Fruit fly (Drosophila melanogaster) whole organism, embryonic: ENCODE data around the gene CG17364.

Experiments used
- CG10147 ChIP-seq: fragments of 200-800 bp; sonication (Bioruptor generic); optimal IDR thresholded peaks from 2 replicates; lab custom pipeline; 2019; ENCODE audit warnings: missing biosample characterization, mild to moderate bottlenecking, missing genetic modification characterization, moderate library complexity
- CG11695 ChIP-seq: fragments of 200-800 bp; sonication (Bioruptor generic); IDR thresholded peaks from 3 replicates; pipeline ENCODE4 v1.3.6; 2022; ENCODE audit warnings: missing biosample characterization, missing genetic modification characterization
- CG11696 ChIP-seq: fragments of 200-800 bp; sonication (Bioruptor generic); IDR thresholded peaks from 2 replicates; pipeline ENCODE4 v1.3.6; 2022; ENCODE audit warnings: missing biosample characterization, missing genetic modification characterization
- CG12104 ChIP-seq: fragments of 200-800 bp; sonication (Bioruptor generic); optimal IDR thresholded peaks from 3 replicates; lab custom pipeline; 2016; ENCODE audit warnings: missing biosample characterization, missing genetic modification characterization
- CG1233 ChIP-seq: fragments of 200-800 bp; sonication (Bioruptor generic); optimal IDR thresholded peaks from 4 replicates; lab custom pipeline; 2018; ENCODE audit warnings: missing biosample characterization, mild to moderate bottlenecking, missing genetic modification characterization
- CG12769 ChIP-seq: fragments of 200-800 bp; sonication (Bioruptor generic); optimal IDR thresholded peaks from 2 replicates; lab custom pipeline; 2019; ENCODE audit warnings: missing biosample characterization, mild to moderate bottlenecking, missing genetic modification characterization, moderate library complexity
- CG15601 ChIP-seq: fragments of 200-800 bp; sonication (Bioruptor generic); optimal IDR thresholded peaks from 3 replicates; lab custom pipeline; 2019; ENCODE audit warnings: missing biosample characterization, mild to moderate bottlenecking, missing genetic modification characterization, moderate library complexity
- CG17359 ChIP-seq: fragments of 200-800 bp; sonication (Bioruptor generic); optimal IDR thresholded peaks from 3 replicates; lab custom pipeline; 2018; ENCODE audit warnings: missing biosample characterization, mild to moderate bottlenecking, missing genetic modification characterization, moderate library complexity
- CG17361 ChIP-seq: fragments of 200-800 bp; sonication (Bioruptor generic); IDR thresholded peaks from 3 replicates; pipeline ENCODE4 v1.3.6; 2022; ENCODE audit warnings: missing biosample characterization, missing genetic modification characterization
- CG17829 ChIP-seq: fragments of 200-800 bp; optimal IDR thresholded peaks from 2 replicates; lab custom pipeline; 2019; ENCODE audit warnings: missing biosample characterization, mild to moderate bottlenecking, missing genetic modification characterization, moderate library complexity
- CG3847 ChIP-seq: fragments of 200-800 bp; sonication (Bioruptor generic); IDR thresholded peaks from 2 replicates; pipeline ENCODE4 v1.3.6; 2022; ENCODE audit warnings: missing biosample characterization, missing genetic modification characterization
- CG6813 ChIP-seq: fragments of 200-800 bp; sonication (Bioruptor generic); optimal IDR thresholded peaks from 2 replicates; lab custom pipeline; 2017; ENCODE audit warnings: missing biosample characterization, missing genetic modification characterization, mild to moderate bottlenecking, moderate library complexity, missing genetic modification reagents
- CG8944 ChIP-seq: fragments of 200-800 bp; sonication (Bioruptor generic); optimal IDR thresholded peaks from 3 replicates; lab custom pipeline; 2016; ENCODE audit warnings: missing biosample characterization, missing genetic modification characterization
- CkIIα-i1 ChIP-seq: fragments of 200-800 bp; sonication (Bioruptor generic); IDR thresholded peaks from 2 replicates; pipeline ENCODE4 v1.3.6; 2022; ENCODE audit warnings: missing biosample characterization, missing genetic modification characterization
- D ChIP-seq, 2 experiments: fragments of 200-800 bp in 1 of 2; fragments of >200 bp in 1 of 2; sonication (Bioruptor generic) in 1 of 2; optimal IDR thresholded peaks; 2 replicates in 1 of 2; 3 replicates in 1 of 2; lab custom pipeline; 2017; ENCODE audit warnings: mild to moderate bottlenecking in 1 of 2, missing biosample characterization in 1 of 2, missing genetic modification characterization in 1 of 2, missing genetic modification reagents in 1 of 2
- Drgx ChIP-seq: fragments of 200-800 bp; sonication (Bioruptor generic); IDR thresholded peaks from 2 replicates; pipeline ENCODE4 v1.3.6; 2022; ENCODE audit warnings: missing biosample characterization, missing genetic modification characterization
- ERR ChIP-seq: fragments of 200-800 bp; sonication (Bioruptor generic); optimal IDR thresholded peaks from 2 replicates; lab custom pipeline; 2016; ENCODE audit warnings: missing biosample characterization, missing genetic modification characterization
- HLH3B ChIP-seq: fragments of 200-800 bp; sonication (Bioruptor generic); IDR thresholded peaks from 2 replicates; pipeline ENCODE4 v1.3.6; 2022; ENCODE audit warnings: missing biosample characterization, missing genetic modification characterization
- HmgZ ChIP-seq: fragments of 200-800 bp; sonication (Bioruptor generic); optimal IDR thresholded peaks from 2 replicates; lab custom pipeline; 2018; ENCODE audit warnings: missing biosample characterization, mild to moderate bottlenecking, missing genetic modification characterization
- Hmx ChIP-seq: fragments of 200-800 bp; sonication (Bioruptor generic); optimal IDR thresholded peaks from 2 replicates; lab custom pipeline; 2016; ENCODE audit warnings: missing biosample characterization, missing genetic modification characterization
- Hsf ChIP-seq: fragments of 200-800 bp; sonication (Bioruptor generic); optimal IDR thresholded peaks from 3 replicates; lab custom pipeline; 2016; ENCODE audit warnings: missing biosample characterization, missing genetic modification characterization
- NC2β ChIP-seq: fragments of 200-800 bp; sonication (Bioruptor generic); optimal IDR thresholded peaks from 2 replicates; lab custom pipeline; 2016; ENCODE audit warnings: missing biosample characterization, missing genetic modification characterization
- Neu2 ChIP-seq: fragments of 200-800 bp; sonication (Bioruptor generic); optimal IDR thresholded peaks from 3 replicates; lab custom pipeline; 2016; ENCODE audit warnings: missing biosample characterization, missing genetic modification characterization, borderline replicate concordance
- Spps ChIP-seq: fragments of 200-800 bp; sonication (Bioruptor generic); optimal IDR thresholded peaks from 2 replicates; lab custom pipeline; 2018; ENCODE audit warnings: missing biosample characterization, mild to moderate bottlenecking, missing genetic modification characterization
- abd-A ChIP-seq: fragments of 200-800 bp; sonication (Bioruptor generic); optimal IDR thresholded peaks from 3 replicates; lab custom pipeline; 2019; ENCODE audit warnings: missing biosample characterization, mild to moderate bottlenecking, missing genetic modification characterization, moderate library complexity
- ap ChIP-seq: fragments of 200-800 bp; sonication (Bioruptor generic); IDR thresholded peaks from 2 replicates; pipeline ENCODE4 v1.3.6; 2022; ENCODE audit warnings: missing biosample characterization, missing genetic modification characterization
- caup ChIP-seq: fragments of 200-800 bp; sonication (Bioruptor generic); optimal IDR thresholded peaks from 3 replicates; lab custom pipeline; 2017; ENCODE audit warnings: missing biosample characterization, mild to moderate bottlenecking, missing genetic modification characterization, moderate library complexity; ENCODE audit not compliant: severe bottlenecking
- chinmo ChIP-seq: fragments of 200-800 bp; sonication (Bioruptor generic); IDR thresholded peaks from 4 replicates; pipeline ENCODE4 v1.3.6; 2022; ENCODE audit warnings: missing biosample characterization, missing genetic modification characterization; ENCODE audit not compliant: partially characterized antibody
- danr ChIP-seq: fragments of 200-800 bp; sonication (Bioruptor generic); IDR thresholded peaks from 2 replicates; pipeline ENCODE4 v1.3.6; 2022; ENCODE audit warnings: missing biosample characterization, missing genetic modification characterization
- dati ChIP-seq: fragments of 200-800 bp; sonication (Bioruptor generic); IDR thresholded peaks from 2 replicates; pipeline ENCODE4 v1.3.6; 2022; ENCODE audit warnings: missing biosample characterization, missing genetic modification characterization
- dmrt99B ChIP-seq: fragments of 200-800 bp; sonication (Bioruptor generic); optimal IDR thresholded peaks from 2 replicates; lab custom pipeline; 2018; ENCODE audit warnings: missing biosample characterization, mild to moderate bottlenecking, missing genetic modification characterization, moderate library complexity
- gce ChIP-seq: fragments of 200-800 bp; sonication (Bioruptor generic); IDR thresholded peaks from 3 replicates; pipeline ENCODE4 v1.3.6; 2022; ENCODE audit warnings: missing biosample characterization, missing genetic modification characterization
- grau ChIP-seq: fragments of 200-800 bp; optimal IDR thresholded peaks from 3 replicates; lab custom pipeline; 2019; ENCODE audit warnings: missing biosample characterization, mild to moderate bottlenecking, missing genetic modification characterization, moderate library complexity
- grn ChIP-seq: fragments of 200-800 bp; sonication (Bioruptor generic); optimal IDR thresholded peaks from 3 replicates; lab custom pipeline; 2017; ENCODE audit warnings: missing biosample characterization, missing genetic modification characterization
- hb ChIP-seq: fragments of 200-800 bp; sonication (Bioruptor generic); IDR thresholded peaks from 3 replicates; pipeline ENCODE4 v1.3.6; 2022; ENCODE audit warnings: missing biosample characterization, missing genetic modification characterization; ENCODE audit not compliant: partially characterized antibody
- jumu ChIP-seq: fragments of 200-800 bp; sonication (Bioruptor generic); optimal IDR thresholded peaks from 3 replicates; lab custom pipeline; 2016; ENCODE audit warnings: missing biosample characterization, missing genetic modification characterization
- nerfin-2 ChIP-seq: fragments of 200-800 bp; sonication (Bioruptor generic); IDR thresholded peaks from 2 replicates; pipeline ENCODE4 v1.3.6; 2022; ENCODE audit warnings: missing biosample characterization, missing genetic modification characterization; ENCODE audit not compliant: partially characterized antibody
- nom ChIP-seq: fragments of 200-800 bp; sonication (Bioruptor generic); optimal IDR thresholded peaks from 2 replicates; lab custom pipeline; 2017; ENCODE audit warnings: missing biosample characterization, missing genetic modification characterization, mild to moderate bottlenecking, moderate library complexity, missing genetic modification reagents
- otp ChIP-seq: fragments of 200-800 bp; sonication (Bioruptor generic); IDR thresholded peaks from 3 replicates; pipeline ENCODE4, ENCODE4 v1.3.6; 2022; ENCODE audit warnings: missing biosample characterization, missing genetic modification characterization
- pan ChIP-seq, 4 experiments: fragments of >200 bp in 3 of 4; fragments of 200-800 bp in 1 of 4; sonication (Bioruptor generic) in 1 of 4; optimal IDR thresholded peaks in 3 of 4; IDR thresholded peaks in 1 of 4; 2 replicates each; pipeline versions ENCODE4 v1.3.6 to Lab custom; 2017 to 2022; ENCODE audit warnings: missing biosample characterization in 2 of 4, missing genetic modification characterization in 2 of 4, mixed read lengths in 1 of 4
- pita ChIP-seq: fragments of 200-800 bp; sonication (Bioruptor generic); optimal IDR thresholded peaks from 2 replicates; lab custom pipeline; 2017; ENCODE audit warnings: missing biosample characterization, mild to moderate bottlenecking, missing genetic modification characterization
- prd ChIP-seq, 3 experiments: fragments of >200 bp in 2 of 3; fragments of 200-800 bp in 1 of 3; sonication (Bioruptor generic) in 1 of 3; optimal IDR thresholded peaks in 2 of 3; IDR thresholded peaks in 1 of 3; 2 replicates in 2 of 3; 3 replicates in 1 of 3; pipeline versions ENCODE4 v1.3.6 to Lab custom; 2017 to 2022; ENCODE audit warnings: missing biosample characterization in 1 of 3, missing genetic modification characterization in 1 of 3
- pzg ChIP-seq: fragments of 200-800 bp; sonication (Bioruptor generic); optimal IDR thresholded peaks from 3 replicates; lab custom pipeline; 2018; ENCODE audit warnings: missing biosample characterization, mild to moderate bottlenecking, missing genetic modification characterization, moderate library complexity
- sens ChIP-seq: fragments of 200-800 bp; sonication (Bioruptor generic); peaks from one replicate; lab custom pipeline; 2016; ENCODE audit warnings: missing biosample characterization, missing genetic modification characterization
- sens-2 ChIP-seq: fragments of 200-800 bp; sonication (Bioruptor generic); IDR thresholded peaks from 2 replicates; pipeline ENCODE4 v1.3.6; 2022; ENCODE audit warnings: missing biosample characterization, missing genetic modification characterization
- tgo ChIP-seq: fragments of 200-800 bp; sonication (Bioruptor generic); IDR thresholded peaks from 3 replicates; pipeline ENCODE4 v1.3.6; 2022; ENCODE audit warnings: missing biosample characterization, missing genetic modification characterization

The CG17364 gene

DNA sequence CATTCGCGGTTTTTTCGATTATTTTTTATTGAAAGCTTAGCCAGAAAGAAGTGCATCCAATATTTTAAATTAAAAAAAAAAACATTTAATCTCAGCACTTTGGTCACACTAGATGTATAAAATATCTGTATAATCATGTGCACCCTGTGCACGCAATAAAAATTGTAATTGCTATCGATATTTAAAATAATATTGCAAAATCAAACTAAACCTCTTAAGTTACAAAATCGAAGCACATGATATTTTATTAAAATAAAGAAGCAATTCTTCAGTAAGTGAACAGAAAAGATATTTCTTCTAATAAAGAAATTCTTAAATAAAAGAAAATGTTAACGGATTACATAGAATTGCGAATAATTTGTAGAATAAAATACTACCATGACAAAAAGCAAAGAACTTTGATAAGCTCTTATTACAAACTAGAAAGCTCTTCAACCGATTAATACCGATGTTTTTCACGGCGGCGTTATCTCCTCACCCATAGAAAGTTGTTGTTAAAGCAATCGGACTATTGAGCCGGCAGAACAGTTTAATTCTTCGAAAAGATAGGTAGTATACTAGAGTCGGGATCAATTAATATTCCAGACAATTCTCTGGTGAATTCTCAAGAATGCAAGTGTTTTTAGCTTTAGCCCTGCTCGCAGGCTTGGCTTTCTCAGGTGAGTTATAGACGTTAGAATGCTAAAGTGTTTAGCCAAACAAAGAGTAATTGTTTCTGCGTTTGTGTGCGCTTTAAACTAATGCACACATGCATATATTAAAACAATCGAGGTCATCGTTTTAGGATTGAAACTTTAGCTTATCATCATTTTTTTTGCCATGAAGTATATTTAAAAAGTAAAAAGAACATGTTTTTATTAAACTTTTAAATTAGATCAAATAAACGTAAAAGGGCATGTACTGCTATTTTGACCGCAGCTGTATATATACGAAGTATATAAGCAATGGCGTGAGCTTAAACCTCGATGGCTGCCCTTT lies 831 bp upstream of the CG17364 start, which contains the start of gene CtsK1 (continued):
- TF ChIP-seq CG8944 (GFP tag; lab: Kevin White, UChicago), result no peak
- TF ChIP-seq CG6813 (GFP tag; lab: Kevin White, UChicago), result peak; percentile 1
- no peak for TF ChIP-seq D (optimal IDR thresholded peaks at IDR 0.05; lab: Kevin White, UChicago)
- no peak for TF ChIP-seq D (GFP tag; optimal IDR thresholded peaks at IDR 0.05; lab: Kevin White, UChicago)
- no peak for TF ChIP-seq HmgZ (tag; lab: Kevin White, UChicago)
- no peak for TF ChIP-seq CG12769 (tag; lab: Kevin White, UChicago)
- peak; percentile 7 for TF ChIP-seq CG12104 (GFP tag; lab: Kevin White, UChicago)
- peak; percentile 33 for TF ChIP-seq CG17829 (tag; lab: Kevin White, UChicago)
- no peak for TF ChIP-seq pita
- peak; percentile 73 for TF ChIP-seq sens (GFP tag; lab: Kevin White, UChicago)
- TF ChIP-seq CG11696 (GFP tag; lab: Robert Waterston, UW), result peak; percentile 84
- TF ChIP-seq pzg (GFP tag; lab: Kevin White, UChicago), result peak; percentile 40
- no peak for TF ChIP-seq hb
- TF ChIP-seq nom (GFP tag; lab: Kevin White, UChicago), result peak; percentile 54
- no peak for TF ChIP-seq CG3847
- peak; percentile 62; the same call in 2 of the 3 replicates for TF ChIP-seq CG17361 (GFP tag; lab: Robert Waterston, UW)
- TF ChIP-seq ERR (GFP tag; lab: Kevin White, UChicago), result no peak
- TF ChIP-seq gce (GFP tag; lab: Robert Waterston, UW), result 0 out of 3 replicates have a peak, but pooled peaks have one; percentile 27
- TF ChIP-seq danr (GFP tag; lab: Robert Waterston, UW), result no peak
- 0 out of 2 replicates have a peak, but pooled peaks have one; percentile 4 for TF ChIP-seq dati (GFP tag; lab: Robert Waterston, UW)
- TF ChIP-seq CG11695 (GFP tag; lab: Robert Waterston, UW), result peak; percentile 71; the same call in 2 of the 3 replicates
- TF ChIP-seq sens-2 (GFP tag; lab: Robert Waterston, UW), result no peak
- 0 out of 2 replicates have a peak, but pooled peaks have one; percentile 34 for TF ChIP-seq HLH3B (GFP tag; lab: Robert Waterston, UW)
- peak; percentile 16; the same call in 1 of the 3 replicates for TF ChIP-seq tgo (GFP tag; lab: Robert Waterston, UW)
- peak; percentile 23 for TF ChIP-seq CG15601 (tag; lab: Kevin White, UChicago)
- TF ChIP-seq CG10147, result peak; percentile 44
- TF ChIP-seq Spps, result no peak
- no peak for TF ChIP-seq Hmx (GFP tag; lab: Kevin White, UChicago)
- peak; percentile 19 for TF ChIP-seq dmrt99B
- no peak for TF ChIP-seq CG1233 (GFP tag; lab: Kevin White, UChicago)
- TF ChIP-seq Neu2 (GFP tag; lab: Kevin White, UChicago), result no peak
- TF ChIP-seq chinmo (GFP tag; lab: Robert Waterston, UW), result 0 out of 4 replicates have a peak, but pooled peaks have one; percentile 71
- TF ChIP-seq caup (GFP tag; lab: Kevin White, UChicago), result no peak
- TF ChIP-seq prd (optimal IDR thresholded peaks at IDR 0.05; lab: Kevin White, UChicago), result no peak
- TF ChIP-seq prd (GFP tag; IDR thresholded peaks at IDR 0.05; lab: Robert Waterston, UW), result peak; percentile 60; the same call in 2 of the 3 replicates
- TF ChIP-seq Hsf (GFP tag; lab: Kevin White, UChicago), result peak; percentile 14
- TF ChIP-seq NC2β, result no peak
- no peak for TF ChIP-seq jumu (GFP tag; lab: Kevin White, UChicago)
- no peak for TF ChIP-seq grn (GFP tag; lab: Kevin White, UChicago)
- TF ChIP-seq abd-A (tag; lab: Kevin White, UChicago), result peak; percentile 8
- no peak for TF ChIP-seq ap
- peak; percentile 82 for TF ChIP-seq Drgx
- no peak for TF ChIP-seq pan (optimal IDR thresholded peaks at IDR 0.05; lab: Kevin White, UChicago)
- TF ChIP-seq pan (GFP tag; optimal IDR thresholded peaks at IDR 0.05 in 1 of 2, IDR thresholded peaks at IDR 0.05 in 1 of 2), result peak in 1 of 2 experiments; percentile 74
- TF ChIP-seq grau (tag; lab: Kevin White, UChicago), result peak; percentile 16
- TF ChIP-seq CG17359 (tag; lab: Kevin White, UChicago), result peak; percentile 66
- TF ChIP-seq otp (GFP tag; lab: Robert Waterston, UW), result no peak
- no peak for TF ChIP-seq nerfin-2 (GFP tag; lab: Robert Waterston, UW)
- TF ChIP-seq CkIIα-i1 (GFP tag; lab: Robert Waterston, UW), result no peak
